Fruit fly (Drosophila melanogaster) whole organism, embryonic: ENCODE data around the gene ARY.
"Not testable (repeated sequence)": the region's sequence is repeated elsewhere in the genome, so short reads cannot be mapped to it uniquely, and the experiment has no call there.

Experiments
- CG11085 ChIP-seq: fragments of 200-800 bp; sonication (Bioruptor generic); IDR thresholded peaks from 2 replicates; pipeline ENCODE4 v1.3.6; 2022; ENCODE audit warnings: missing biosample characterization, missing genetic modification characterization
- HLH4C ChIP-seq: fragments of 200-800 bp; sonication (Bioruptor generic); IDR thresholded peaks from 3 replicates; pipeline ENCODE4 v1.3.6; 2022; ENCODE audit warnings: missing biosample characterization, missing genetic modification characterization; ENCODE audit not compliant: partially characterized antibody
- cato ChIP-seq: fragments of 200-800 bp; sonication (Bioruptor generic); optimal IDR thresholded peaks from 2 replicates; lab custom pipeline; 2016; ENCODE audit warnings: missing biosample characterization, missing genetic modification characterization, borderline replicate concordance

The ARY gene

DNA sequence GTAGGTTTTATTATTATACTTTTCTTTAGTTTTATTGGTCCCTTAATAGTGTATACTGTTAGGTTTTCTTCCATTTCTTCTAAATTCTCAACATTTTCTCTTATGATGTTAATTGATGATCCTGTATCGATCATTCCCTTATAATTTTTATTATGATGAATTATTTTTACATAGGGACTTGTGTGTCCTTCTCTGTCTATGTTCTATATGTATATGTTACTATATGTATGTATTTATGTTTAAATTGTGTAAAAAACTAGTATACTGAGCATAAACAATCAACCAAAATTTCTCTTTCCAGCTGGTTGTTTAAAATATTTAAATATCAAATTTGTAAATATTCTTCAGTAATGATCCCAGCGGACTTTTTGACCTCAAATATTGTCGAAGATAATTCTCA is at the start of gene ARY:
TSS of gene ARY (plus strand) at position 301 of the 400 bp plus-strand sequence.
- TF ChIP-seq CG11085; cato (GFP tag; lab: Kevin White, UChicago); HLH4C: not testable (repeated sequence)
